Worm (Caenorhabditis elegans) whole organism, mixed stage, embryonic: ENCODE measurements around the gene srh-45.

Source experiments
- M03D4.4 ChIP-seq: sonication (generic microtip); optimal IDR thresholded peaks from 2 replicates; lab custom pipeline; 2017; ENCODE audit warnings: mild to moderate bottlenecking, missing genetic modification characterization, missing compliant biosample characterization
- bed-3 ChIP-seq: fragments of 200-800 bp; sonication (Bioruptor generic); optimal IDR thresholded peaks from 3 replicates; lab custom pipeline; 2018; ENCODE audit warnings: mild to moderate bottlenecking, missing genetic modification characterization, moderate library complexity, missing compliant biosample characterization
- ceh-39 ChIP-seq: fragments of 150-350 bp; optimal IDR thresholded peaks from 2 replicates; lab custom pipeline; 2014; ENCODE audit warnings: missing biosample characterization, missing genetic modification characterization
- ceh-43 ChIP-seq: fragments of 200-800 bp; sonication (Bioruptor generic); optimal IDR thresholded peaks from 2 replicates; lab custom pipeline; 2018; ENCODE audit warnings: mild to moderate bottlenecking, missing genetic modification characterization, moderate library complexity, missing compliant biosample characterization
- ceh-83 ChIP-seq: fragments of 200-800 bp; sonication (Bioruptor generic); optimal IDR thresholded peaks from 2 replicates; lab custom pipeline; 2018; ENCODE audit warnings: mild to moderate bottlenecking, missing genetic modification characterization, missing compliant biosample characterization
- ces-1 ChIP-seq: fragments of 150-350 bp; optimal IDR thresholded peaks from 2 replicates; lab custom pipeline; 2014; ENCODE audit warnings: missing biosample characterization, missing genetic modification reagents, missing genetic modification characterization
- cnd-1 ChIP-seq: fragments of 200-800 bp; sonication (Bioruptor generic); optimal IDR thresholded peaks from 2 replicates; lab custom pipeline; 2018; ENCODE audit warnings: mild to moderate bottlenecking, missing genetic modification characterization, missing compliant biosample characterization
- drap-1 ChIP-seq: fragments of 200-800 bp; sonication (Bioruptor generic); optimal IDR thresholded peaks from 3 replicates; lab custom pipeline; 2018; ENCODE audit warnings: mild to moderate bottlenecking, missing genetic modification characterization, missing compliant biosample characterization
- elt-1 ChIP-seq: sonication (generic microtip); optimal IDR thresholded peaks from 2 replicates; lab custom pipeline; 2017; ENCODE audit warnings: missing genetic modification characterization, mild to moderate bottlenecking, missing compliant biosample characterization, antibody characterized with exemption, moderate library complexity, borderline replicate concordance; ENCODE audit not compliant: insufficient read depth
- elt-3 ChIP-seq: fragments of 150-350 bp; optimal IDR thresholded peaks from 2 replicates; lab custom pipeline; 2014; ENCODE audit warnings: missing biosample characterization, missing genetic modification characterization
- flh-1 ChIP-seq: fragments of 200-800 bp; sonication (Bioruptor generic); optimal IDR thresholded peaks from 2 replicates; lab custom pipeline; 2018; ENCODE audit warnings: mild to moderate bottlenecking, missing genetic modification characterization, moderate library complexity, missing compliant biosample characterization
- ham-2 ChIP-seq: fragments of 200-800 bp; sonication (Bioruptor generic); optimal IDR thresholded peaks from 2 replicates; lab custom pipeline; 2018; ENCODE audit warnings: mild to moderate bottlenecking, missing genetic modification characterization, missing compliant biosample characterization
- hlh-1 ChIP-seq: fragments of 150-350 bp; optimal IDR thresholded peaks from 2 replicates; lab custom pipeline; 2014; ENCODE audit warnings: missing biosample characterization, missing genetic modification reagents, missing genetic modification characterization
- lin-13 ChIP-seq: fragments of 150-350 bp; optimal IDR thresholded peaks from 2 replicates; lab custom pipeline; 2014; ENCODE audit warnings: missing biosample characterization, missing genetic modification characterization
- lin-32 ChIP-seq: fragments of 200-800 bp; sonication (Bioruptor generic); optimal IDR thresholded peaks from 2 replicates; lab custom pipeline; 2018; ENCODE audit warnings: mild to moderate bottlenecking, missing genetic modification characterization, missing compliant biosample characterization
- lsy-2 ChIP-seq: fragments of 150-350 bp; optimal IDR thresholded peaks from 2 replicates; lab custom pipeline; 2014; ENCODE audit warnings: missing biosample characterization, missing genetic modification characterization
- mab-5 ChIP-seq: fragments of 150-350 bp; optimal IDR thresholded peaks from 2 replicates; lab custom pipeline; 2014; ENCODE audit warnings: missing biosample characterization, missing genetic modification characterization
- mep-1 ChIP-seq: fragments of 150-350 bp; optimal IDR thresholded peaks from 2 replicates; lab custom pipeline; 2017; ENCODE audit warnings: missing biosample characterization, missing genetic modification reagents, missing genetic modification characterization, inconsistent platforms
- mls-2 ChIP-seq: sonication (generic microtip); optimal IDR thresholded peaks from 2 replicates; lab custom pipeline; 2016; ENCODE audit warnings: mild to moderate bottlenecking, missing genetic modification characterization, moderate library complexity, missing compliant biosample characterization
- nhr-2 ChIP-seq: fragments of 150-350 bp; optimal IDR thresholded peaks from 2 replicates; lab custom pipeline; 2014; ENCODE audit warnings: missing biosample characterization, missing genetic modification characterization
- nhr-237 ChIP-seq: fragments of 150-350 bp; optimal IDR thresholded peaks from 2 replicates; lab custom pipeline; 2014; ENCODE audit warnings: missing biosample characterization, missing genetic modification characterization
- nhr-28 ChIP-seq: fragments of 150-350 bp; optimal IDR thresholded peaks from 2 replicates; lab custom pipeline; 2014; ENCODE audit warnings: missing biosample characterization, missing genetic modification characterization
- nhr-76 ChIP-seq: sonication (generic microtip); optimal IDR thresholded peaks from 2 replicates; lab custom pipeline; 2017; ENCODE audit warnings: missing biosample characterization, missing genetic modification characterization
- pha-4 ChIP-seq: fragments of 150-350 bp; optimal IDR thresholded peaks from 2 replicates; lab custom pipeline; 2018; ENCODE audit warnings: missing biosample characterization, missing genetic modification reagents, missing genetic modification characterization
- sem-2 ChIP-seq: fragments of 200-800 bp; sonication (Bioruptor generic); optimal IDR thresholded peaks from 2 replicates; lab custom pipeline; 2018; ENCODE audit warnings: mild to moderate bottlenecking, missing genetic modification characterization, missing compliant biosample characterization
- snpc-4 ChIP-seq: fragments of 150-350 bp; optimal IDR thresholded peaks from 2 replicates; lab custom pipeline; 2014; ENCODE audit warnings: missing biosample characterization, missing genetic modification characterization
- tbx-8 ChIP-seq: fragments of 200-800 bp; sonication (Bioruptor generic); optimal IDR thresholded peaks from 2 replicates; lab custom pipeline; 2018; ENCODE audit warnings: mild to moderate bottlenecking, missing genetic modification characterization, moderate library complexity, missing compliant biosample characterization
- unc-120 ChIP-seq: sonication (generic microtip); optimal IDR thresholded peaks from 2 replicates; lab custom pipeline; 2017; ENCODE audit warnings: missing genetic modification characterization, missing compliant biosample characterization; ENCODE audit not compliant: poor library complexity, severe bottlenecking
- unc-39 ChIP-seq: fragments of 150-350 bp; optimal IDR thresholded peaks from 2 replicates; lab custom pipeline; 2014; ENCODE audit warnings: missing biosample characterization, missing genetic modification characterization
- unc-62 ChIP-seq: fragments of 150-350 bp; optimal IDR thresholded peaks from 2 replicates; lab custom pipeline; 2014; ENCODE audit warnings: missing biosample characterization, missing genetic modification reagents, missing genetic modification characterization
- zip-8 ChIP-seq: fragments of 150-350 bp; optimal IDR thresholded peaks from 2 replicates; lab custom pipeline; 2014; ENCODE audit warnings: missing biosample characterization, missing genetic modification characterization
- ztf-11 ChIP-seq: fragments of 150-350 bp; optimal IDR thresholded peaks from 2 replicates; lab custom pipeline; 2014; ENCODE audit warnings: missing biosample characterization, missing genetic modification characterization

Gene srh-45

DNA sequence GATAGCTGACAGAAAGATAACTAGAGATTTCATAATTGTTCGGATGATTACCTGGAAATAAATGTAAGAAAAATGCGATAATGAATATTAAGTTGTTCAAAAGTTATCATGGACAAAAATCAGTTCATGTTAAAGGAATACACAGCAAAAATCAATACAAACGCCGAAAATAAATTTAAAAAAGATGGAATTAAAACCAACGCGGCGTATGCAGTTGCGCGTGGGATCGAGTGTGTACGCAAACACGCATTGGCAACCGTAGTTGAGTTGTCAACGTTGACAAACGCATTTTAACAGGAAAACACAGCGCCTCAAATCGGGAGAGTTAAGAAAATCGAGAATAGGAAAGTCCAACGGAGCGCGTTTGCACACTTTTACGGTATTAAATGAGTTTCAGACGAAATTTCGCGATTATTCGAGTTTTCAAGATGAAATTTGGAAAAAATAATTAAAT lies 22.2 kb upstream of the srh-45 start, which contains the start of gene tmed-10:
tmed-10 (minus strand) TSS at position 51 of the 454 bp plus-strand sequence.
- TF ChIP-seq M03D4.4 (tag; lab: Kevin White, UChicago) (no peak), ceh-43 (GFP tag; lab: Kevin White, UChicago) (no peak), lin-32 (GFP tag; lab: Kevin White, UChicago) (no peak), pha-4 (tag; lab: Kevin White, UChicago) (peak; percentile 6), tbx-8 (GFP tag; lab: Kevin White, UChicago) (no peak), mls-2 (no peak), hlh-1 (peak; percentile 22), lsy-2 (peak; percentile 88), mab-5 (tag; lab: Kevin White, UChicago) (no peak), sem-2 (GFP tag; lab: Kevin White, UChicago) (no peak), ces-1 (GFP tag; lab: Kevin White, UChicago) (peak; percentile 70), cnd-1 (no peak), drap-1 (no peak), flh-1 (GFP tag; lab: Kevin White, UChicago) (no peak), zip-8 (tag; lab: Kevin White, UChicago) (no peak), snpc-4 (tag; lab: Kevin White, UChicago) (no peak), ztf-11 (tag; lab: Kevin White, UChicago) (no peak), unc-39 (tag; lab: Kevin White, UChicago) (no peak), unc-120 (tag; lab: Kevin White, UChicago) (peak; percentile 12), nhr-2 (tag; lab: Kevin White, UChicago) (no peak), elt-3 (no peak), lin-13 (tag; lab: Kevin White, UChicago) (peak; percentile 6), nhr-76 (tag; lab: Kevin White, UChicago) (no peak), mep-1 (peak; percentile 34), elt-1 (tag; lab: Kevin White, UChicago) (no peak), bed-3 (GFP tag; lab: Kevin White, UChicago) (no peak), ham-2 (GFP tag; lab: Kevin White, UChicago) (no peak), nhr-28 (tag; lab: Kevin White, UChicago) (no peak), nhr-237 (no peak)
- TF ChIP-seq, all 35 proteins: peak for 7

DNA sequence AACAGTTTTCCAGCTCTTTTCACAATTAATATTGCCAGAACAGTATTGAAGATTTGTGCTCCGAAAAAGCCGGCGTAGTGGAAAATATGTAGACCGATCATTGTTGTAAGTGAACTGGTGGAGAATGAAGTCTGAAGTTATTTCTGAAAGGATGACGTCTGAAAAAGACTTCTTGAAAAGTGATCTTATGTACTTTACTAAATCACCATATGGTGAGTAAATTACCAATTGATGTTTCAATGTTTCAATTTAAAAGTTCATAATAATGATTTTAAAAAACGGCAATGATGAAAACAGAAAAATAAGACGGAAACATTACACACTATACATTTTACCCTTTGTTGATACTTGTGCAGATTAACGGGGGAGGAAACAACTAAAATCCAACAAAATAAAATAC lies 18.9 kb upstream of the srh-45 start, which contains the start of gene str-141:
str-141 (minus strand) TSS at position 101 of the 400 bp plus-strand sequence.
- TF ChIP-seq flh-1 (GFP tag; lab: Kevin White, UChicago), result no peak
- TF ChIP-seq ztf-11 (tag; lab: Kevin White, UChicago), result no peak
- TF ChIP-seq unc-120 (tag; lab: Kevin White, UChicago), result no peak
- TF ChIP-seq mep-1, result no peak
- TF ChIP-seq ceh-83 (GFP tag; lab: Kevin White, UChicago), result no peak

- TF ChIP-seq unc-120 (tag; lab: Kevin White, UChicago) (peak; percentile 19), nhr-28 (tag; lab: Kevin White, UChicago) (no peak), ceh-43 (GFP tag; lab: Kevin White, UChicago) (no peak), hlh-1 (peak; percentile 48), pha-4 (tag; lab: Kevin White, UChicago) (peak; percentile 40)
These were observed 16.9 kb upstream of the srh-45 start, which contains the start of gene F47G9.4 for ce11 chrV:11321719-11322118. TSS of gene F47G9.4 (minus strand) at chrV:11321816.

DNA sequence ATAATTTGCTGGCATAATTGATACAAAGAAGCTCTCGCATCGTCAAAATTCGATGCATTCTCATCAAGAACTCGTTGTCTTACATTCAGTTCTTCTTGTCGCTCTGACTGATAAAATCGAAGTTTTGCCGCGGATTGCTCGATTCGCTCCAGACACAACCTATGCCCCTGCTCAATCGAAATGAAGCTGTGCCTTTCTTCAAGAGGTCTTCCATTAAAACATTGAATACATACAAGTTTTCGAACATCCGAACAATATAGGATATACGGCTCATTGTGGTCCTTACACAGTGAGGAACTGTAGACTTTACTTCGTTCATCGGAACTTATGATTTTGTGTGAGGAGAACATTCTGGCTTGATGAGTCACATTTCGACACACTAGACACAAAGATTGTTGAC lies 16.1 kb upstream of the srh-45 start:
- TF ChIP-seq unc-39 (tag; lab: Kevin White, UChicago) (no peak), lin-13 (tag; lab: Kevin White, UChicago) (no peak), zip-8 (tag; lab: Kevin White, UChicago) (no peak), ceh-83 (GFP tag; lab: Kevin White, UChicago) (no peak)

DNA sequence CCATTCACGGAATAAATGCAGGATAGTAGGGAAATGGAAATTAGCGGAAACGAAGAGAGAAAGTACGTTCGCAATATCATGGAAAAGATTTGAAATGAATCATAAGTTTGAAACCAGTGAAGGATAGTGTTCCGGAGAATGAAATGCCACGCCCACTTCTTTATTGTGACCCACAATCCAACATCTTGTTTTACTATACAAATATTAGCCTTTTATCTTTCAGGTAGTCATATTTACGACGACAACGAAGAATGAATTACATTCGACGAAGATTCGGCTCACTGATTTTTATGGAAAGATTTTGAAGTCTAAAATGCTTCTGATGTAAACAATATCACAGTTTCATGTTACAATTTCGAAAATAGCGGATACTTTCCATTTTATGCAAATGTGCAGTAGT lies 12.0 kb upstream of the srh-45 start, which contains the start of gene cutl-18:
cutl-18 (minus strand) TSS at position 101 of the 400 bp plus-strand sequence.
- TF ChIP-seq drap-1, result no peak
- no peak for TF ChIP-seq ces-1 (GFP tag; lab: Kevin White, UChicago)
- no peak for TF ChIP-seq hlh-1
- TF ChIP-seq flh-1 (GFP tag; lab: Kevin White, UChicago), result no peak
- no peak for TF ChIP-seq nhr-237
- no peak for TF ChIP-seq cnd-1
- no peak for TF ChIP-seq ham-2 (GFP tag; lab: Kevin White, UChicago)
- TF ChIP-seq unc-39 (tag; lab: Kevin White, UChicago), result no peak
- no peak for TF ChIP-seq unc-120 (tag; lab: Kevin White, UChicago)
- TF ChIP-seq elt-1 (tag; lab: Kevin White, UChicago), result no peak
- TF ChIP-seq M03D4.4 (tag; lab: Kevin White, UChicago), result no peak
- TF ChIP-seq unc-62 (GFP tag; lab: Kevin White, UChicago), result no peak
- TF ChIP-seq tbx-8 (GFP tag; lab: Kevin White, UChicago), result no peak
- TF ChIP-seq elt-3, result no peak
- TF ChIP-seq lin-32 (GFP tag; lab: Kevin White, UChicago), result no peak
- no peak for TF ChIP-seq ceh-39 (tag; lab: Kevin White, UChicago)
- TF ChIP-seq mls-2, result no peak
- no peak for TF ChIP-seq zip-8 (tag; lab: Kevin White, UChicago)
- TF ChIP-seq mab-5 (tag; lab: Kevin White, UChicago), result no peak
- no peak for TF ChIP-seq sem-2 (GFP tag; lab: Kevin White, UChicago)
